Worm (Caenorhabditis elegans) whole organism, mixed stage, embryonic: ENCODE results near the gene F12E12.6.

Experiments
- M03D4.4 ChIP-seq: sonication (generic microtip); optimal IDR thresholded peaks from 2 replicates; lab custom pipeline; 2017; ENCODE audit warnings: mild to moderate bottlenecking, missing genetic modification characterization, missing compliant biosample characterization
- bed-3 ChIP-seq: fragments of 200-800 bp; sonication (Bioruptor generic); optimal IDR thresholded peaks from 3 replicates; lab custom pipeline; 2018; ENCODE audit warnings: mild to moderate bottlenecking, missing genetic modification characterization, moderate library complexity, missing compliant biosample characterization
- blmp-1 ChIP-seq: fragments of 150-350 bp; optimal IDR thresholded peaks from 2 replicates; lab custom pipeline; 2014; ENCODE audit warnings: missing biosample characterization, missing genetic modification characterization
- ceh-39 ChIP-seq: fragments of 150-350 bp; optimal IDR thresholded peaks from 2 replicates; lab custom pipeline; 2014; ENCODE audit warnings: missing biosample characterization, missing genetic modification characterization
- ceh-83 ChIP-seq: fragments of 200-800 bp; sonication (Bioruptor generic); optimal IDR thresholded peaks from 2 replicates; lab custom pipeline; 2018; ENCODE audit warnings: mild to moderate bottlenecking, missing genetic modification characterization, missing compliant biosample characterization
- ces-1 ChIP-seq: fragments of 150-350 bp; optimal IDR thresholded peaks from 2 replicates; lab custom pipeline; 2014; ENCODE audit warnings: missing biosample characterization, missing genetic modification reagents, missing genetic modification characterization
- cnd-1 ChIP-seq: fragments of 200-800 bp; sonication (Bioruptor generic); optimal IDR thresholded peaks from 2 replicates; lab custom pipeline; 2018; ENCODE audit warnings: mild to moderate bottlenecking, missing genetic modification characterization, missing compliant biosample characterization
- elt-1 ChIP-seq: sonication (generic microtip); optimal IDR thresholded peaks from 2 replicates; lab custom pipeline; 2017; ENCODE audit warnings: missing genetic modification characterization, mild to moderate bottlenecking, missing compliant biosample characterization, antibody characterized with exemption, moderate library complexity, borderline replicate concordance; ENCODE audit not compliant: insufficient read depth
- elt-3 ChIP-seq: fragments of 150-350 bp; optimal IDR thresholded peaks from 2 replicates; lab custom pipeline; 2014; ENCODE audit warnings: missing biosample characterization, missing genetic modification characterization
- flh-1 ChIP-seq: fragments of 200-800 bp; sonication (Bioruptor generic); optimal IDR thresholded peaks from 2 replicates; lab custom pipeline; 2018; ENCODE audit warnings: mild to moderate bottlenecking, missing genetic modification characterization, moderate library complexity, missing compliant biosample characterization
- ham-2 ChIP-seq: fragments of 200-800 bp; sonication (Bioruptor generic); optimal IDR thresholded peaks from 2 replicates; lab custom pipeline; 2018; ENCODE audit warnings: mild to moderate bottlenecking, missing genetic modification characterization, missing compliant biosample characterization
- hlh-1 ChIP-seq: fragments of 150-350 bp; optimal IDR thresholded peaks from 2 replicates; lab custom pipeline; 2014; ENCODE audit warnings: missing biosample characterization, missing genetic modification reagents, missing genetic modification characterization
- lin-13 ChIP-seq: fragments of 150-350 bp; optimal IDR thresholded peaks from 2 replicates; lab custom pipeline; 2014; ENCODE audit warnings: missing biosample characterization, missing genetic modification characterization
- lin-32 ChIP-seq: fragments of 200-800 bp; sonication (Bioruptor generic); optimal IDR thresholded peaks from 2 replicates; lab custom pipeline; 2018; ENCODE audit warnings: mild to moderate bottlenecking, missing genetic modification characterization, missing compliant biosample characterization
- lsy-2 ChIP-seq: fragments of 150-350 bp; optimal IDR thresholded peaks from 2 replicates; lab custom pipeline; 2014; ENCODE audit warnings: missing biosample characterization, missing genetic modification characterization
- mab-5 ChIP-seq: fragments of 150-350 bp; optimal IDR thresholded peaks from 2 replicates; lab custom pipeline; 2014; ENCODE audit warnings: missing biosample characterization, missing genetic modification characterization
- mep-1 ChIP-seq: fragments of 150-350 bp; optimal IDR thresholded peaks from 2 replicates; lab custom pipeline; 2017; ENCODE audit warnings: missing biosample characterization, missing genetic modification reagents, missing genetic modification characterization, inconsistent platforms
- mls-2 ChIP-seq: sonication (generic microtip); optimal IDR thresholded peaks from 2 replicates; lab custom pipeline; 2016; ENCODE audit warnings: mild to moderate bottlenecking, missing genetic modification characterization, moderate library complexity, missing compliant biosample characterization
- nhr-12 ChIP-seq: fragments of 150-350 bp; optimal IDR thresholded peaks from 2 replicates; lab custom pipeline; 2014; ENCODE audit warnings: missing biosample characterization, missing genetic modification characterization
- nhr-2 ChIP-seq: fragments of 150-350 bp; optimal IDR thresholded peaks from 2 replicates; lab custom pipeline; 2014; ENCODE audit warnings: missing biosample characterization, missing genetic modification characterization
- nhr-237 ChIP-seq: fragments of 150-350 bp; optimal IDR thresholded peaks from 2 replicates; lab custom pipeline; 2014; ENCODE audit warnings: missing biosample characterization, missing genetic modification characterization
- nhr-28 ChIP-seq: fragments of 150-350 bp; optimal IDR thresholded peaks from 2 replicates; lab custom pipeline; 2014; ENCODE audit warnings: missing biosample characterization, missing genetic modification characterization
- nhr-76 ChIP-seq: sonication (generic microtip); optimal IDR thresholded peaks from 2 replicates; lab custom pipeline; 2017; ENCODE audit warnings: missing biosample characterization, missing genetic modification characterization
- pha-4 ChIP-seq: fragments of 150-350 bp; optimal IDR thresholded peaks from 2 replicates; lab custom pipeline; 2018; ENCODE audit warnings: missing biosample characterization, missing genetic modification reagents, missing genetic modification characterization
- sptf-1 ChIP-seq: sonication (generic microtip); optimal IDR thresholded peaks from 2 replicates; lab custom pipeline; 2017; ENCODE audit warnings: mild to moderate bottlenecking, missing genetic modification characterization, moderate library complexity, missing compliant biosample characterization
- tbx-8 ChIP-seq: fragments of 200-800 bp; sonication (Bioruptor generic); optimal IDR thresholded peaks from 2 replicates; lab custom pipeline; 2018; ENCODE audit warnings: mild to moderate bottlenecking, missing genetic modification characterization, moderate library complexity, missing compliant biosample characterization
- unc-120 ChIP-seq: sonication (generic microtip); optimal IDR thresholded peaks from 2 replicates; lab custom pipeline; 2017; ENCODE audit warnings: missing genetic modification characterization, missing compliant biosample characterization; ENCODE audit not compliant: poor library complexity, severe bottlenecking
- unc-39 ChIP-seq: fragments of 150-350 bp; optimal IDR thresholded peaks from 2 replicates; lab custom pipeline; 2014; ENCODE audit warnings: missing biosample characterization, missing genetic modification characterization
- zip-8 ChIP-seq: fragments of 150-350 bp; optimal IDR thresholded peaks from 2 replicates; lab custom pipeline; 2014; ENCODE audit warnings: missing biosample characterization, missing genetic modification characterization
- ztf-11 ChIP-seq: fragments of 150-350 bp; optimal IDR thresholded peaks from 2 replicates; lab custom pipeline; 2014; ENCODE audit warnings: missing biosample characterization, missing genetic modification characterization

The F12E12.6 gene

ce11 chrII:3736893-3737375, at the start of gene F12E12.6:
F12E12.6 (minus strand) TSS chrII:3736943.
- no peak for TF ChIP-seq ceh-83 (GFP tag; lab: Kevin White, UChicago)
- no peak for TF ChIP-seq tbx-8 (GFP tag; lab: Kevin White, UChicago)
- TF ChIP-seq mls-2 (tag; lab: Kevin White, UChicago): no peak
- TF ChIP-seq ces-1 (GFP tag; lab: Kevin White, UChicago): no peak
- no peak for TF ChIP-seq unc-39 (tag; lab: Kevin White, UChicago)
- TF ChIP-seq hlh-1 (tag; lab: Kevin White, UChicago): no peak
- TF ChIP-seq ztf-11 (tag; lab: Kevin White, UChicago): no peak
- no peak for TF ChIP-seq nhr-12
- no peak for TF ChIP-seq cnd-1 (tag; lab: Kevin White, UChicago)
- TF ChIP-seq lsy-2 (tag; lab: Kevin White, UChicago): no peak
- TF ChIP-seq blmp-1 (tag; lab: Kevin White, UChicago): no peak
- no peak for TF ChIP-seq nhr-28
- no peak for TF ChIP-seq sptf-1
- TF ChIP-seq mep-1 (tag; lab: Kevin White, UChicago): no peak
- TF ChIP-seq pha-4 (tag; lab: Kevin White, UChicago): no peak
- no peak for TF ChIP-seq unc-120
- TF ChIP-seq mab-5 (tag; lab: Kevin White, UChicago): no peak
- TF ChIP-seq ceh-39: no peak
- no peak for TF ChIP-seq flh-1 (GFP tag; lab: Kevin White, UChicago)

ce11 chrII:3786538-3786937, 49.8 kb upstream of the F12E12.6 start:
- TF ChIP-seq nhr-76 (tag; lab: Kevin White, UChicago): no peak
- TF ChIP-seq M03D4.4 (tag; lab: Kevin White, UChicago): no peak

ce11 chrII:3785756-3786155, 49.0 kb upstream of the F12E12.6 start:
- TF ChIP-seq hlh-1 (tag; lab: Kevin White, UChicago): no peak
- no peak for TF ChIP-seq nhr-2 (tag; lab: Kevin White, UChicago)
- no peak for TF ChIP-seq elt-1 (tag; lab: Kevin White, UChicago)
- TF ChIP-seq nhr-237 (tag; lab: Kevin White, UChicago): no peak
- TF ChIP-seq elt-3 (tag; lab: Kevin White, UChicago): no peak
- no peak for TF ChIP-seq mep-1 (tag; lab: Kevin White, UChicago)
- no peak for TF ChIP-seq lsy-2 (tag; lab: Kevin White, UChicago)
- TF ChIP-seq nhr-12: no peak
- TF ChIP-seq ham-2 (GFP tag; lab: Kevin White, UChicago): no peak
- TF ChIP-seq unc-39 (tag; lab: Kevin White, UChicago): no peak
- no peak for TF ChIP-seq nhr-76 (tag; lab: Kevin White, UChicago)
- TF ChIP-seq lin-32 (GFP tag; lab: Kevin White, UChicago): no peak
- TF ChIP-seq lin-13 (tag; lab: Kevin White, UChicago): no peak

- TF ChIP-seq nhr-28 (no peak), bed-3 (no peak), ces-1 (GFP tag; lab: Kevin White, UChicago) (no peak), mab-5 (tag; lab: Kevin White, UChicago) (no peak), flh-1 (GFP tag; lab: Kevin White, UChicago) (no peak), lin-32 (GFP tag; lab: Kevin White, UChicago) (no peak), ceh-39 (no peak), pha-4 (tag; lab: Kevin White, UChicago) (no peak)
Observed at ce11 chrII:3785257-3785656, 48.5 kb upstream of the F12E12.6 start, which contains the start of gene T24E12.1. T24E12.1 (plus strand) TSS chrII:3785557.

- TF ChIP-seq zip-8 (tag; lab: Kevin White, UChicago) (peak; percentile 99), mls-2 (tag; lab: Kevin White, UChicago) (no peak)
Observed at ce11 chrII:3782309-3783000, 45.7 kb upstream of the F12E12.6 start, which contains the start of gene T24E12.2. T24E12.2 (plus strand) TSS chrII:3782950.
